Worm (Caenorhabditis elegans) whole organism, young adult: Measurements from ENCODE around the gene C05B5.11.
A peak's percentile ranks its signal among the peaks of the same experiment; 100 is the strongest.

Source experiments
- B0336.3 ChIP-seq: fragments of 200-800 bp; sonication (Bioruptor generic); IDR thresholded peaks from 2 replicates; pipeline ENCODE4 v1.3.6; 2022; ENCODE audit warnings: missing genetic modification characterization, missing compliant biosample characterization
- Y53F4B.3 ChIP-seq: fragments of 200-800 bp; sonication (Bioruptor generic); IDR thresholded peaks from 2 replicates; pipeline ENCODE4 v1.3.6; 2022; ENCODE audit warnings: missing genetic modification reagents, missing genetic modification characterization, missing compliant biosample characterization
- Y79H2A.3 ChIP-seq: fragments of 200-800 bp; sonication (Bioruptor generic); conservative IDR thresholded peaks from 2 replicates; pipeline ENCODE4 v1.3.6; 2022; ENCODE audit warnings: missing genetic modification reagents, missing genetic modification characterization, missing compliant biosample characterization
- atf-7 ChIP-seq: sonication (generic microtip); optimal IDR thresholded peaks from 2 replicates; lab custom pipeline; 2017; ENCODE audit warnings: mild to moderate bottlenecking, missing genetic modification characterization, missing compliant biosample characterization
- attf-5 ChIP-seq: fragments of 200-800 bp; sonication (Bioruptor generic); optimal IDR thresholded peaks from 2 replicates; lab custom pipeline; 2018; ENCODE audit warnings: mild to moderate bottlenecking, missing genetic modification characterization, missing compliant biosample characterization
- attf-6 ChIP-seq: fragments of 200-800 bp; sonication (Bioruptor generic); IDR thresholded peaks from 2 replicates; pipeline ENCODE4 v1.3.6; 2022; ENCODE audit warnings: missing genetic modification reagents, missing genetic modification characterization, missing compliant biosample characterization
- bed-2 ChIP-seq: fragments of 200-800 bp; sonication (Bioruptor generic); IDR thresholded peaks from 2 replicates; pipeline ENCODE4 v1.3.6; 2022; ENCODE audit warnings: missing genetic modification reagents, missing genetic modification characterization, missing compliant biosample characterization
- cebp-1 ChIP-seq, 2 experiments: fragments of 200-800 bp in 1 of 2; sonication (Bioruptor generic) in 1 of 2; sonication (generic microtip) in 1 of 2; IDR thresholded peaks in 1 of 2; optimal IDR thresholded peaks in 1 of 2; 2 replicates each; pipeline versions ENCODE4 v1.3.6 to Lab custom; 2017 to 2022; ENCODE audit warnings: missing compliant biosample characterization in 2 of 2, missing genetic modification characterization in 2 of 2, mild to moderate bottlenecking in 1 of 2, missing genetic modification reagents in 1 of 2, moderate library complexity in 1 of 2
- ceh-27 ChIP-seq: fragments of 200-800 bp; sonication (Bioruptor generic); optimal IDR thresholded peaks from 2 replicates; lab custom pipeline; 2018; ENCODE audit warnings: mild to moderate bottlenecking, missing genetic modification characterization, moderate library complexity, missing compliant biosample characterization
- die-1 ChIP-seq: sonication (generic microtip); optimal IDR thresholded peaks from 2 replicates; lab custom pipeline; 2016; ENCODE audit warnings: missing genotype, mild to moderate bottlenecking, missing genetic modification characterization, missing compliant biosample characterization
- egl-18 ChIP-seq: fragments of 200-800 bp; sonication (Bioruptor generic); IDR thresholded peaks from 2 replicates; pipeline ENCODE4 v1.3.6; 2022; ENCODE audit warnings: missing genetic modification reagents, missing genetic modification characterization, missing compliant biosample characterization
- fkh-3 ChIP-seq: sonication (generic microtip); optimal IDR thresholded peaks from 2 replicates; lab custom pipeline; 2016; ENCODE audit warnings: mild to moderate bottlenecking, missing genetic modification characterization, missing compliant biosample characterization
- hmg-1.2 ChIP-seq: fragments of 200-800 bp; sonication (Bioruptor generic); IDR thresholded peaks from 2 replicates; pipeline ENCODE4 v1.3.6; 2022; ENCODE audit warnings: missing genetic modification reagents, missing genetic modification characterization, missing compliant biosample characterization
- lin-40 ChIP-seq: sonication (generic microtip); optimal IDR thresholded peaks from 2 replicates; lab custom pipeline; 2016; ENCODE audit warnings: missing genetic modification characterization, mild to moderate bottlenecking, missing compliant biosample characterization, missing genotype, missing genetic modification reagents
- madf-8 ChIP-seq: fragments of 200-800 bp; sonication (Bioruptor generic); conservative IDR thresholded peaks from 2 replicates; pipeline ENCODE4 v1.3.6; 2022; ENCODE audit warnings: missing genetic modification reagents, missing genetic modification characterization, missing compliant biosample characterization
- mcd-1 ChIP-seq: fragments of 200-800 bp; sonication (Bioruptor generic); IDR thresholded peaks from 2 replicates; pipeline ENCODE4 v1.3.6; 2022; ENCODE audit warnings: missing genetic modification reagents, missing genetic modification characterization, missing compliant biosample characterization
- mxl-1 ChIP-seq: sonication (generic microtip); optimal IDR thresholded peaks from 2 replicates; lab custom pipeline; 2016; ENCODE audit warnings: missing genetic modification characterization, missing compliant biosample characterization
- nfya-1 ChIP-seq: sonication (generic microtip); optimal IDR thresholded peaks from 2 replicates; lab custom pipeline; 2017; ENCODE audit warnings: antibody characterized with exemption, missing compliant biosample characterization, missing genetic modification characterization, borderline replicate concordance; ENCODE audit not compliant: insufficient read depth
- nfyb-1 ChIP-seq: fragments of 200-800 bp; sonication (Bioruptor generic); IDR thresholded peaks from 2 replicates; pipeline ENCODE4 v1.3.6; 2022; ENCODE audit warnings: missing genetic modification reagents, missing genetic modification characterization, missing compliant biosample characterization
- nhr-27 ChIP-seq: fragments of 200-800 bp; sonication (Bioruptor generic); optimal IDR thresholded peaks from 2 replicates; lab custom pipeline; 2018; ENCODE audit warnings: mild to moderate bottlenecking, missing genetic modification characterization, moderate library complexity, missing compliant biosample characterization
- nhr-80 ChIP-seq: sonication (generic microtip); optimal IDR thresholded peaks from 2 replicates; lab custom pipeline; 2016; ENCODE audit warnings: missing genetic modification characterization, missing compliant biosample characterization
- sea-2 ChIP-seq: fragments of 200-800 bp; sonication (Bioruptor generic); IDR thresholded peaks from 2 replicates; pipeline ENCODE4 v1.3.6; 2022; ENCODE audit warnings: missing genetic modification characterization, missing compliant biosample characterization
- snpc-1.3 ChIP-seq: sonication (generic microtip); optimal IDR thresholded peaks from 2 replicates; lab custom pipeline; 2017; ENCODE audit warnings: missing genetic modification characterization, mild to moderate bottlenecking, missing compliant biosample characterization, antibody characterized with exemption, moderate library complexity, missing genotype, missing genetic modification reagents; ENCODE audit not compliant: insufficient read depth
- snpc-4 ChIP-seq, 5 experiments: fragments of 150-350 bp in 1 of 5; sonication (generic microtip) in 4 of 5; optimal IDR thresholded peaks; 2 replicates each; lab custom pipeline; 2014 to 2018; ENCODE audit warnings: missing genetic modification characterization in 5 of 5, missing biosample characterization in 3 of 5, antibody characterized with exemption in 2 of 5, mild to moderate bottlenecking in 2 of 5, missing compliant biosample characterization in 2 of 5, missing genotype in 2 of 5, moderate library complexity in 2 of 5, missing genetic modification reagents in 1 of 5
- sptf-2 ChIP-seq: fragments of 200-800 bp; sonication (Bioruptor generic); optimal IDR thresholded peaks from 2 replicates; lab custom pipeline; 2018; ENCODE audit warnings: mild to moderate bottlenecking, missing genetic modification characterization, missing compliant biosample characterization
- unc-130 ChIP-seq: sonication (generic microtip); optimal IDR thresholded peaks from 2 replicates; lab custom pipeline; 2016; ENCODE audit warnings: missing genetic modification reagents, missing genetic modification characterization, missing compliant biosample characterization
- unc-62 ChIP-seq: fragments of 150-350 bp; optimal IDR thresholded peaks from 2 replicates; lab custom pipeline; 2014; ENCODE audit warnings: missing biosample characterization, missing genetic modification reagents, missing genetic modification characterization
- xnd-1 ChIP-seq: sonication (generic microtip); optimal IDR thresholded peaks from 2 replicates; lab custom pipeline; 2016; ENCODE audit warnings: missing genotype, missing genetic modification reagents, missing genetic modification characterization, missing compliant biosample characterization
- zfh-2 ChIP-seq: fragments of 200-800 bp; sonication (Bioruptor generic); conservative IDR thresholded peaks from 2 replicates; pipeline ENCODE4 v1.3.6; 2022; ENCODE audit warnings: missing genetic modification reagents, missing genetic modification characterization, missing compliant biosample characterization
- ztf-22 ChIP-seq: fragments of 200-800 bp; sonication (Bioruptor generic); optimal IDR thresholded peaks from 2 replicates; lab custom pipeline; 2018; ENCODE audit warnings: mild to moderate bottlenecking, missing genetic modification characterization, moderate library complexity, missing compliant biosample characterization

Gene C05B5.11

DNA sequence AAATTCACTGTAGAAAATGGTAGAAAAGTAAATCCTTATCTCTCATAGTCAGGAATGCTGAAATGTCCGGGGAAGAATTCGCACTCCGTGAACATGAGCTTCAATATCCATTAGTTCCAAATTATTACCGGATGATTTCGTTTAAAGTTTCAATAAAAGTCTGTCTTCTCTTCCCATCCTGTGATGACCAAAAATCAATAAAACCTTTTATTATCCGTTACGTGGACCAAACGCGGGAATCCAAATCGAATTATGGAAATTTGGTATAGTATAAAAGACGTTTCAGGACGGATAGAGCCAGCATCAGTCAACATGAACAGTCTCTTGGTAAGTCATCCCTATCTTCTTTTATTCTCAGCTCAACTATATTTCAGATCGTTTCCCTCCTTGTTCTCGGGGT is at the start of gene C05B5.11:
TSS of gene C05B5.11 (plus strand) at position 301 of the 400 bp plus-strand sequence.
- TF ChIP-seq die-1 (tag; lab: Kevin White, UChicago): no peak
- no peak for TF ChIP-seq nfya-1 (tag; lab: Kevin White, UChicago)
- TF ChIP-seq zfh-2 (GFP tag; lab: Robert Waterston, UW): no peak

- TF ChIP-seq mcd-1 (GFP tag; lab: Robert Waterston, UW) (no peak), bed-2 (GFP tag; lab: Robert Waterston, UW) (no peak), hmg-1.2 (GFP tag; lab: Robert Waterston, UW) (peak; percentile 63; the same call in 1 of the 2 replicates), fkh-3 (no peak)
- TF ChIP-seq, all 124 proteins: peak for 1
Measured at ce11 chrIII:9956123-9956522, 48.2 kb upstream of the C05B5.11 start, which contains the start of gene mog-1. Gene mog-1 (minus strand): TSS chrIII:9956215.

DNA sequence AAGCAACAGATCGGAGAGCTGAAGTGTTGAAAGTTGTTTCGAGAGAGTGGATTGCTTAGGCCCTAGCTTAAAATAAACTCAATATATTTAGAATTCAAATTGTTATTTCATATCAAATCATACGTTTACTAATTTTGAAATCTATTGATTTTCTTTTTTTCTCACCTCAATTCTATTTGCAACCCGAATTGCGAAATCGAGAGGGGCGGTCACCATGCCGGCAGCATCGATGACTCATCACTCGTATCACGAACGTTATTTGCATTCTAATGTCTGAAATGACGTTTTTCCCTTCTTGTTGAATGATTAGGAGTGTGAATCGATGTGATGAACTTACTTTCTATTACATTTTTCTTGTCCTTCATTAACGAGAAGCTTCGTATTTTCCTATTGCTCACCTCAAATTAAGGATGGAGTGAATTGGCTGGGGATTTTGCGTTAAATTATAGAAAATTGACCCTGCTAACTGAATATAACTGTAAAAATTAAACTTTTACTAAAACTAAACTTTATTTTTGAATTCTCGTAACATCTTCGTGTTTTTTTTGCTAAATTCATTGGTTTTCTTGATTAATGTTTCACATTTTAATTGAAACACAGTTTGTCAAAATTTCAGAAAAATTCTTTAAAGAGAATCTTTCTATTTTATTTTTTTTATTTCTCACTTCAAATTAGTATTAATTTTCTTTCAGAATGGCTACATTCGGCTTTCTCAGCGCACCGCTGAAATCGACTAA is 47.5 kb upstream of the C05B5.11 start, which contains the start of gene alx-1:
TSS of gene alx-1 (plus strand) at position 687 of the 737 bp plus-strand sequence.
- no peak for TF ChIP-seq snpc-4 (GFP tag; optimal IDR thresholded peaks at IDR 0.05; lab: Kevin White, UChicago)
- peak in 1 of 4 experiments; percentile 9 for TF ChIP-seq snpc-4 (tag; optimal IDR thresholded peaks at IDR 0.05; lab: Kevin White, UChicago)
- peak; percentile 84 for TF ChIP-seq attf-5 (GFP tag; lab: Kevin White, UChicago)
- TF ChIP-seq unc-62 (GFP tag; lab: Kevin White, UChicago): peak; percentile 6
- no peak for TF ChIP-seq fkh-3
- TF ChIP-seq unc-130 (GFP tag; lab: Kevin White, UChicago): no peak
- TF ChIP-seq nhr-80: peak; percentile 54
- TF ChIP-seq cebp-1 (GFP tag; IDR thresholded peaks at IDR 0.05; lab: Robert Waterston, UW): peak; percentile 97
- peak; percentile 99 for TF ChIP-seq cebp-1 (tag; optimal IDR thresholded peaks at IDR 0.05; lab: Kevin White, UChicago)

DNA sequence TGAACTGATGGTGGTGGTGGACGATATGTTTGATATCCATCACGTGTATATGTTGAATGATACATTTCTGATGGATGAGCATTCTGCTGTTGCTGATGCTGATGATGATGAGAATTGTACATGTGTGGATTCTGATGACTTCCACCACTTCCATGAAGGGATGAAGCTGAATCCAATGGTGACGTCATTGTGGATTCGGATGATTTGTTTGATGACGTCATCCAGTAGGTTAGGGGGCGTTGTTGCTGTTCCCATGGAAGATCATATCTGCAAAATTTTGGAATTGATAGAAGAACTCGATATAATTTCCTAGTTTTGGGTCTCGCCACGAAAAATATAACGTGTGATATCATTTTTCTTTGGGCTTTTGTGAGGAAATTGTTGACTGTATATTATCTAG is 40.9 kb upstream of the C05B5.11 start:
- TF ChIP-seq nfyb-1 (GFP tag; lab: Robert Waterston, UW) (0 out of 2 replicates have a peak, but pooled peaks have one; percentile 14), snpc-1.3 (tag; lab: Kevin White, UChicago) (no peak), atf-7 (peak; percentile 73)

ce11 chrIII:9964416-9964815 is 39.9 kb upstream of the C05B5.11 start:
- TF ChIP-seq Y79H2A.3 (GFP tag; lab: Robert Waterston, UW) (no peak), attf-6 (GFP tag; lab: Robert Waterston, UW) (no peak), zfh-2 (GFP tag; lab: Robert Waterston, UW) (no peak), mcd-1 (GFP tag; lab: Robert Waterston, UW) (no peak), sptf-2 (no peak), mxl-1 (tag; lab: Kevin White, UChicago) (no peak), B0336.3 (no peak), sea-2 (no peak), nfyb-1 (GFP tag; lab: Robert Waterston, UW) (no peak), ceh-27 (GFP tag; lab: Kevin White, UChicago) (no peak)

DNA sequence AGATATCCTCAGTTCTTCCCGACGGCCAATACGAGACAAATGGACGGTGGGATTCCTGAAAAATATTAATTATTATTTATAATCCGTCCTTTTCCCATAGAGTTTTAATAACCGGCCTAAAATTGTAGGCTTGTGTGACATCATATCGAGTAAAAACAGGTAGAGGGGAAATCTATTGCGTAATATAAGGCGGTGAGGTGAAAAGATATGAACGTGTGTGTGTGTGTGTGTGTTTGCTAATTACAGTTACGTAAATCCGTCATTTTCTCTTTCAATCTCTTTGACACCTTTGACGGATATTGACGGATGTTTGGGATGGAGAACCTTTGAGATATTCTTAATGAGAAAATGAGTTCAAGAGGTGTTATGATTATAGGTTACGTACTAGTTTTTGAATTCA is 38.9 kb upstream of the C05B5.11 start:
- TF ChIP-seq unc-62 (GFP tag; lab: Kevin White, UChicago) (peak; percentile 72), Y53F4B.3 (GFP tag; lab: Robert Waterston, UW) (no peak)

ce11 chrIII:9969371-9969770 is 34.9 kb upstream of the C05B5.11 start:
- TF ChIP-seq ztf-22 (GFP tag; lab: Kevin White, UChicago): no peak
- TF ChIP-seq madf-8: no peak
- no peak for TF ChIP-seq lin-40
- no peak for TF ChIP-seq unc-62 (GFP tag; lab: Kevin White, UChicago)
- TF ChIP-seq snpc-1.3 (tag; lab: Kevin White, UChicago): no peak
- TF ChIP-seq nhr-27 (tag; lab: Kevin White, UChicago): no peak
- TF ChIP-seq xnd-1 (tag; lab: Kevin White, UChicago): no peak
- TF ChIP-seq egl-18 (GFP tag; lab: Robert Waterston, UW): no peak
